Worm (Caenorhabditis elegans) whole organism, L2 larva: ENCODE data around the gene srd-5.

ENCODE experiments used
- C34F6.9 ChIP-seq: fragments of 150-350 bp; optimal IDR thresholded peaks from 2 replicates; lab custom pipeline; 2014; ENCODE audit warnings: missing biosample characterization, missing genetic modification characterization
- F13H6.1 ChIP-seq: sonication (generic microtip); optimal IDR thresholded peaks from 2 replicates; lab custom pipeline; 2016; ENCODE audit warnings: missing genetic modification characterization, missing compliant biosample characterization
- R02D3.7 ChIP-seq: fragments of 150-350 bp; optimal IDR thresholded peaks from 2 replicates; lab custom pipeline; 2014; ENCODE audit warnings: missing biosample characterization, missing genetic modification characterization
- ZK546.5 ChIP-seq: sonication (generic microtip); optimal IDR thresholded peaks from 2 replicates; lab custom pipeline; 2017; ENCODE audit warnings: missing biosample characterization, missing genetic modification characterization
- aly-2 ChIP-seq: fragments of 150-350 bp; optimal IDR thresholded peaks from 2 replicates; lab custom pipeline; 2014; ENCODE audit warnings: missing biosample characterization, missing genetic modification characterization
- blmp-1 ChIP-seq: sonication (generic microtip); optimal IDR thresholded peaks from 2 replicates; lab custom pipeline; 2017; ENCODE audit warnings: missing genetic modification characterization, mild to moderate bottlenecking, missing compliant biosample characterization, antibody characterized with exemption, moderate library complexity; ENCODE audit not compliant: insufficient read depth
- ceh-82 ChIP-seq: fragments of 150-350 bp; optimal IDR thresholded peaks from 2 replicates; lab custom pipeline; 2014; ENCODE audit warnings: missing biosample characterization, missing genetic modification characterization
- crh-2 ChIP-seq: sonication (generic microtip); optimal IDR thresholded peaks from 2 replicates; lab custom pipeline; 2017; ENCODE audit warnings: missing biosample characterization, missing genetic modification characterization
- egl-27 ChIP-seq: sonication (generic microtip); optimal IDR thresholded peaks from 3 replicates; lab custom pipeline; 2017; ENCODE audit warnings: missing biosample characterization, missing genetic modification reagents, missing genetic modification characterization
- elt-3 ChIP-seq: sonication (generic microtip); optimal IDR thresholded peaks from 2 replicates; lab custom pipeline; 2017; ENCODE audit warnings: missing biosample characterization, missing genetic modification characterization
- fos-1 ChIP-seq: fragments of 150-350 bp; optimal IDR thresholded peaks from 2 replicates; lab custom pipeline; 2014; ENCODE audit warnings: missing biosample characterization, missing genetic modification characterization
- gmeb-1 ChIP-seq: fragments of 150-350 bp; optimal IDR thresholded peaks from 2 replicates; lab custom pipeline; 2014; ENCODE audit warnings: missing biosample characterization, missing genetic modification characterization
- lin-13 ChIP-seq: fragments of 150-350 bp; optimal IDR thresholded peaks from 2 replicates; lab custom pipeline; 2014; ENCODE audit warnings: missing biosample characterization, missing genetic modification reagents, missing genetic modification characterization
- lsy-2 ChIP-seq, 2 experiments: fragments of 150-350 bp in 1 of 2; sonication (generic microtip) in 1 of 2; optimal IDR thresholded peaks; 2 replicates each; lab custom pipeline; 2014 to 2017; ENCODE audit warnings: missing biosample characterization in 2 of 2, missing genetic modification characterization in 2 of 2
- mab-5 ChIP-seq: fragments of 150-350 bp; optimal IDR thresholded peaks from 2 replicates; lab custom pipeline; 2014; ENCODE audit warnings: missing biosample characterization, missing genetic modification characterization
- mbf-1 ChIP-seq: sonication (generic microtip); optimal IDR thresholded peaks from 2 replicates; lab custom pipeline; 2017; ENCODE audit warnings: missing biosample characterization, missing genetic modification characterization
- mdl-1 ChIP-seq, 2 experiments: fragments of 150-350 bp in 1 of 2; sonication (generic microtip) in 1 of 2; optimal IDR thresholded peaks; 2 replicates each; lab custom pipeline; 2017; ENCODE audit warnings: missing biosample characterization in 2 of 2, missing genetic modification characterization in 2 of 2
- nhr-12 ChIP-seq: fragments of 150-350 bp; optimal IDR thresholded peaks from 2 replicates; lab custom pipeline; 2014; ENCODE audit warnings: missing biosample characterization, missing genetic modification characterization
- nhr-129 ChIP-seq: fragments of 150-350 bp; optimal IDR thresholded peaks from 2 replicates; lab custom pipeline; 2014; ENCODE audit warnings: missing biosample characterization, missing genetic modification characterization
- nhr-21 ChIP-seq: fragments of 150-350 bp; optimal IDR thresholded peaks from 2 replicates; lab custom pipeline; 2014; ENCODE audit warnings: missing biosample characterization, missing genetic modification characterization
- nhr-23 ChIP-seq: fragments of 150-350 bp; optimal IDR thresholded peaks from 2 replicates; lab custom pipeline; 2014; ENCODE audit warnings: missing biosample characterization, missing genetic modification reagents, missing genetic modification characterization
- nhr-25 ChIP-seq: fragments of 150-350 bp; sonication (generic microtip); optimal IDR thresholded peaks from 3 replicates; lab custom pipeline; 2014; ENCODE audit warnings: missing biosample characterization, missing genetic modification characterization
- nhr-6 ChIP-seq: fragments of 150-350 bp; optimal IDR thresholded peaks from 2 replicates; lab custom pipeline; 2014; ENCODE audit warnings: missing biosample characterization, missing genetic modification characterization
- nhr-77 ChIP-seq: fragments of 150-350 bp; optimal IDR thresholded peaks from 2 replicates; lab custom pipeline; 2014; ENCODE audit warnings: missing biosample characterization, missing genetic modification characterization
- peb-1 ChIP-seq: fragments of 150-350 bp; optimal IDR thresholded peaks from 2 replicates; lab custom pipeline; 2014; ENCODE audit warnings: missing biosample characterization, missing genetic modification characterization
- sem-4 ChIP-seq: fragments of 150-350 bp; optimal IDR thresholded peaks from 2 replicates; lab custom pipeline; 2014; ENCODE audit warnings: missing biosample characterization, missing genetic modification reagents, missing genetic modification characterization
- skn-1 ChIP-seq: sonication (generic microtip); optimal IDR thresholded peaks from 2 replicates; lab custom pipeline; 2017; ENCODE audit warnings: missing biosample characterization, missing genetic modification characterization
- sma-3 ChIP-seq: sonication (generic microtip); optimal IDR thresholded peaks from 2 replicates; lab custom pipeline; 2016; ENCODE audit warnings: missing genetic modification reagents, missing genetic modification characterization, missing compliant biosample characterization
- sma-9 ChIP-seq, 2 experiments: fragments of 150-350 bp in 1 of 2; sonication (generic microtip) in 1 of 2; optimal IDR thresholded peaks; 2 replicates each; lab custom pipeline; 2014 to 2016; ENCODE audit warnings: missing genetic modification characterization in 2 of 2, mild to moderate bottlenecking in 1 of 2, missing biosample characterization in 1 of 2, missing compliant biosample characterization in 1 of 2, missing genetic modification reagents in 1 of 2, moderate library complexity in 1 of 2
- snpc-4 ChIP-seq: fragments of 150-350 bp; optimal IDR thresholded peaks from 2 replicates; lab custom pipeline; 2014; ENCODE audit warnings: missing biosample characterization, missing genetic modification characterization
- unc-39 ChIP-seq: fragments of 150-350 bp; optimal IDR thresholded peaks from 2 replicates; lab custom pipeline; 2014; ENCODE audit warnings: missing biosample characterization, missing genetic modification characterization
- unc-62 ChIP-seq: fragments of 150-350 bp; optimal IDR thresholded peaks from 2 replicates; lab custom pipeline; 2014; ENCODE audit warnings: missing biosample characterization, missing genetic modification reagents, missing genetic modification characterization
- zag-1 ChIP-seq: fragments of 150-350 bp; optimal IDR thresholded peaks from 2 replicates; lab custom pipeline; 2014; ENCODE audit warnings: missing biosample characterization, missing genetic modification characterization
- ztf-4 ChIP-seq: fragments of 150-350 bp; optimal IDR thresholded peaks from 2 replicates; lab custom pipeline; 2014; ENCODE audit warnings: missing biosample characterization, missing genetic modification characterization

The srd-5 gene

DNA sequence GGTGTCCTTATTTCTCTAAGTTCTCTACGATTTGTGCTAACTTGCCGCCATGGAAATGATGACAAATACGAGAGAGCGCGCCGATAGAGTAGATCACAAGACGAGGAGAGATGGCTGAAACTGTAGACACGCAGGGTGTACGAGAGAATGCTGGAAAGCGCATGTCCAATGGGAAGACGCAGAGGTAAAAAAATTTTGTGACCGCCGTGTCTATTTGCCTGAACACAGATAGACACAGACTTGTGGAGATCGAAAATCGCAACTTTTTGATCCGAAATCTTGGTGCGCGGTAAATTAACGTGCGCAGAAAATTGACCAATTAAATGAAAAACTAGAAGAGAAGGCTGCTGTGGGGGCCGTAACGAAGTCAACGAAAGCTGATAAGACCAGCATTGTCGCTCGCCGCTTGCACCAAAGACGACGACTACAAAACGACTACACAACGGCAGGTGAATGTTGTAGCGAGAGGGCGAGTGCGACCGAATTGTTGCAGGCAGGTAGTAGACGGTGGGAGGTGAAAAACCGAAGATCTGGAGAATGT lies 17.1 kb downstream of the srd-5 start (continued):
- TF ChIP-seq fos-1 (tag; lab: Kevin White, UChicago) = peak; percentile 56
- TF ChIP-seq sma-3 (GFP tag; lab: Kevin White, UChicago) = peak; percentile 90
- peak; percentile 59 for TF ChIP-seq blmp-1 (tag; lab: Kevin White, UChicago)
- TF ChIP-seq egl-27 (tag; lab: Kevin White, UChicago) = peak; percentile 84
- no peak for TF ChIP-seq nhr-12 (tag; lab: Kevin White, UChicago)
- TF ChIP-seq sma-9 (GFP tag; optimal IDR thresholded peaks at IDR 0.05; lab: Kevin White, UChicago) = peak; percentile 92
- TF ChIP-seq sma-9 (tag; optimal IDR thresholded peaks at IDR 0.05; lab: Kevin White, UChicago) = peak; percentile 70
- TF ChIP-seq nhr-77 (tag; lab: Kevin White, UChicago) = no peak
- peak; percentile 49 for TF ChIP-seq zag-1 (tag; lab: Kevin White, UChicago)
- no peak for TF ChIP-seq elt-3 (tag; lab: Kevin White, UChicago)
- TF ChIP-seq mdl-1 (tag; optimal IDR thresholded peaks at IDR 0.05; lab: Kevin White, UChicago) = peak; percentile 58 to 71
- peak; percentile 83 for TF ChIP-seq nhr-6 (tag; lab: Kevin White, UChicago)
- peak; percentile 100 for TF ChIP-seq skn-1 (tag; lab: Kevin White, UChicago)
- TF ChIP-seq, all 48 proteins: peak for 24

DNA sequence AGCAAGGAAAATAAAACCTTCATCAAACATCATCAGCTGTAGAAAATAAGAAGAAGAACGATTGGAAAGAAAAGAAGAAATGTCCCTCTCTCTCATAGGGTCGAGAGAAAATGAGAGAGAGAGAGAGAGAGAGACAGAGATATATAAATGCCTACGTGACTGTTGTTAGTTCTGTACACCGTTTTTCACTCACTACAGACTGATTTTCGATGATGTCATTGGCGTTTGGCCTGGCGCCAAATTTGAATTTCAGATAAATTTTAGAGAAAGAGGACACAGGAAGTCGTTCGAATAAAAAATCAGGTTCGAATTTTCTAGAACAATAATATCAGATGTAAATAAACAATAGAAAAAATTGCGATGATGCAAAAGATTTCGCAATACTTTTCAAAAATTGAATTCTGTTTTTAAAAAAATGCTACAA lies 18.4 kb downstream of the srd-5 start:
- TF ChIP-seq nhr-21 (tag; lab: Kevin White, UChicago) (peak; percentile 72), crh-2 (peak; percentile 77), ztf-4 (tag; lab: Kevin White, UChicago) (peak; percentile 85), C34F6.9 (tag; lab: Kevin White, UChicago) (peak; percentile 73), egl-27 (tag; lab: Kevin White, UChicago) (peak; percentile 45), fos-1 (tag; lab: Kevin White, UChicago) (peak; percentile 61), sma-9 (GFP tag; optimal IDR thresholded peaks at IDR 0.05; lab: Kevin White, UChicago) (peak; percentile 91), sma-9 (tag; optimal IDR thresholded peaks at IDR 0.05; lab: Kevin White, UChicago) (no peak), nhr-23 (tag; lab: Kevin White, UChicago) (no peak), F13H6.1 (tag; lab: Kevin White, UChicago) (peak; percentile 56), skn-1 (tag; lab: Kevin White, UChicago) (peak; percentile 92), nhr-25 (tag; lab: Kevin White, UChicago) (peak; percentile 91), sma-3 (GFP tag; lab: Kevin White, UChicago) (peak; percentile 69), snpc-4 (tag; lab: Kevin White, UChicago) (no peak), unc-62 (GFP tag; lab: Kevin White, UChicago) (no peak), gmeb-1 (tag; lab: Kevin White, UChicago) (peak; percentile 80), sem-4 (tag; lab: Kevin White, UChicago) (peak; percentile 41), peb-1 (no peak), nhr-12 (tag; lab: Kevin White, UChicago) (no peak), lin-13 (peak; percentile 62), unc-39 (tag; lab: Kevin White, UChicago) (no peak), lsy-2 (tag; optimal IDR thresholded peaks at IDR 0.05; lab: Kevin White, UChicago) (peak in 1 of 2 experiments; percentile 73), blmp-1 (tag; lab: Kevin White, UChicago) (peak; percentile 53), nhr-6 (tag; lab: Kevin White, UChicago) (peak; percentile 77), nhr-129 (peak; percentile 82), R02D3.7 (tag; lab: Kevin White, UChicago) (no peak)

DNA sequence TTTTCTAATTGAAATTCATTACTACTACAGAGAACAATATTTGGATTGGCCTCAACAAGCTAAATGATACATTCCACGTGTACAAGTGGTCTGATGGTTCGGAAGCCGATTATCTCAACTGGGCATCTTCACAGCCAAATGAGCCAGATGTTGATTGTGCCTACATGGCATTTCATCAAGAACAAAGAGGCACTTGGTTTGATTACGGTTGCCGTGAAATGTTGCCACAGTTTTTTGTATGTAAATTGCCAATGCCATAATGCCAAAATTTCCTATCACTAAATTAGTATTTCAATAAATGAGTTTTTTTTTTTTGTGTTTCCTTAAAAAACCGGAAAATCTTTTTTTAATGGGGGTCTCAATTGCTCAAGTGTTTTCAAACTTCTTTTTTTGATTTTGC lies 19.6 kb downstream of the srd-5 start:
- no peak for TF ChIP-seq nhr-12 (tag; lab: Kevin White, UChicago)
- no peak for TF ChIP-seq nhr-23 (tag; lab: Kevin White, UChicago)
- no peak for TF ChIP-seq unc-39 (tag; lab: Kevin White, UChicago)
- no peak for TF ChIP-seq mdl-1 (tag; optimal IDR thresholded peaks at IDR 0.05; lab: Kevin White, UChicago)
- TF ChIP-seq egl-27 (tag; lab: Kevin White, UChicago) = no peak
- no peak for TF ChIP-seq peb-1
- TF ChIP-seq sem-4 (tag; lab: Kevin White, UChicago) = no peak
- TF ChIP-seq snpc-4 (tag; lab: Kevin White, UChicago) = no peak
- no peak for TF ChIP-seq mbf-1
- no peak for TF ChIP-seq sma-3 (GFP tag; lab: Kevin White, UChicago)
- no peak for TF ChIP-seq mab-5 (tag; lab: Kevin White, UChicago)
- TF ChIP-seq ceh-82 (tag; lab: Kevin White, UChicago) = no peak
- no peak for TF ChIP-seq nhr-25 (tag; lab: Kevin White, UChicago)
- TF ChIP-seq fos-1 (tag; lab: Kevin White, UChicago) = no peak
- TF ChIP-seq aly-2 (tag; lab: Kevin White, UChicago) = no peak

DNA sequence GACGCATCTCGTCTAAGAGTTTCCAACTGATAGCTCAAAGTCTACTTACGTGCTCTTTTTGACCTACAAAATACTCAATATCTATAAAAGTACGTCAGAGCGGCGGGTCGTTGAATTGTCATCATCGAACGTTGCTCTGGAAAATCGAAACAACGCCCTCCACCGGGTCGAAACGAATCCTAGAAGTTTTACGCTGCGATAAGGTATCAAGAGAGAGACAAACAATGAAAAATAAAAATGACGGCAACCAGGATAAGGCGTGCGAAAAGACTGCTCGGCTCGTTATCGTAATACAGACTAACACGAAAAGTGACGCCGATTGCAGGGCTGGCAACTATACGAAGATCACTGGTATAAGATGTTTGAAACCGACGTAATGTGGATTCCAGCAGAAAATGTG lies 20.1 kb downstream of the srd-5 start:
- TF ChIP-seq sma-9 (GFP tag; optimal IDR thresholded peaks at IDR 0.05; lab: Kevin White, UChicago) (peak; percentile 33), sma-9 (tag; optimal IDR thresholded peaks at IDR 0.05; lab: Kevin White, UChicago) (no peak), ZK546.5 (tag; lab: Kevin White, UChicago) (no peak), F13H6.1 (tag; lab: Kevin White, UChicago) (peak; percentile 3), nhr-21 (tag; lab: Kevin White, UChicago) (no peak), fos-1 (tag; lab: Kevin White, UChicago) (peak; percentile 68), skn-1 (tag; lab: Kevin White, UChicago) (peak; percentile 88), sma-3 (GFP tag; lab: Kevin White, UChicago) (peak; percentile 26)
